Worm (Caenorhabditis elegans) whole organism, late embryonic: ENCODE results near the gene ctsa-4.2.

Experiments used
- F13H6.1 ChIP-seq: sonication (generic microtip); optimal IDR thresholded peaks from 2 replicates; lab custom pipeline; 2016; ENCODE audit warnings: missing genetic modification characterization, missing compliant biosample characterization
- K02D7.2 ChIP-seq: sonication (generic microtip); optimal IDR thresholded peaks from 2 replicates; lab custom pipeline; 2017; ENCODE audit warnings: mild to moderate bottlenecking, missing genetic modification characterization, missing compliant biosample characterization
- T23F11.4 ChIP-seq: fragments of 200-800 bp; sonication (Bioruptor generic); optimal IDR thresholded peaks from 2 replicates; lab custom pipeline; 2018; ENCODE audit warnings: mild to moderate bottlenecking, missing genetic modification characterization, missing compliant biosample characterization
- Y22D7AL.16 ChIP-seq: sonication (generic microtip); optimal IDR thresholded peaks from 2 replicates; lab custom pipeline; 2016; ENCODE audit warnings: missing genetic modification characterization, missing compliant biosample characterization
- ahr-1 ChIP-seq: sonication (generic microtip); optimal IDR thresholded peaks from 2 replicates; lab custom pipeline; 2016; ENCODE audit warnings: missing genetic modification characterization, missing compliant biosample characterization
- ama-1 ChIP-seq: fragments of 150-350 bp; optimal IDR thresholded peaks from 2 replicates; lab custom pipeline; 2014
- ceh-19 ChIP-seq: fragments of 200-800 bp; sonication (Bioruptor generic); optimal IDR thresholded peaks from 2 replicates; lab custom pipeline; 2018; ENCODE audit warnings: mild to moderate bottlenecking, missing genetic modification characterization, missing compliant biosample characterization
- ceh-22 ChIP-seq: sonication (generic microtip); optimal IDR thresholded peaks from 2 replicates; lab custom pipeline; 2017; ENCODE audit warnings: missing biosample characterization, missing genetic modification characterization
- ceh-30 ChIP-seq: fragments of 150-350 bp; optimal IDR thresholded peaks from 2 replicates; lab custom pipeline; 2014; ENCODE audit warnings: missing biosample characterization, missing genetic modification characterization
- ceh-31 ChIP-seq: sonication (generic microtip); optimal IDR thresholded peaks from 2 replicates; lab custom pipeline; 2016; ENCODE audit warnings: missing genetic modification characterization, missing compliant biosample characterization
- ceh-34 ChIP-seq: sonication (generic microtip); optimal IDR thresholded peaks from 2 replicates; lab custom pipeline; 2016; ENCODE audit warnings: mild to moderate bottlenecking, missing genetic modification characterization, missing compliant biosample characterization
- dmd-4 ChIP-seq: sonication (generic microtip); optimal IDR thresholded peaks from 2 replicates; lab custom pipeline; 2016; ENCODE audit warnings: borderline replicate concordance, missing genetic modification characterization, missing compliant biosample characterization
- dve-1 ChIP-seq: sonication (generic microtip); optimal IDR thresholded peaks from 2 replicates; lab custom pipeline; 2017; ENCODE audit warnings: antibody characterized with exemption, mild to moderate bottlenecking, missing genetic modification characterization, missing compliant biosample characterization
- elt-2 ChIP-seq: sonication (generic microtip); optimal IDR thresholded peaks from 2 replicates; lab custom pipeline; 2016; ENCODE audit warnings: missing genetic modification reagents, missing genetic modification characterization, missing compliant biosample characterization
- ets-4 ChIP-seq: sonication (generic microtip); optimal IDR thresholded peaks from 2 replicates; lab custom pipeline; 2016; ENCODE audit warnings: missing genetic modification characterization, missing compliant biosample characterization
- eyg-1 ChIP-seq: sonication (generic microtip); optimal IDR thresholded peaks from 2 replicates; lab custom pipeline; 2016; ENCODE audit warnings: missing genotype, missing genetic modification characterization, missing compliant biosample characterization
- fkh-6 ChIP-seq: sonication (generic microtip); optimal IDR thresholded peaks from 2 replicates; lab custom pipeline; 2016; ENCODE audit warnings: missing genetic modification characterization, missing compliant biosample characterization
- gmeb-2 ChIP-seq: sonication (generic microtip); optimal IDR thresholded peaks from 2 replicates; lab custom pipeline; 2016; ENCODE audit warnings: missing genetic modification characterization, inconsistent platforms, missing compliant biosample characterization
- hlh-13 ChIP-seq: fragments of 200-800 bp; sonication (Bioruptor generic); optimal IDR thresholded peaks from 2 replicates; lab custom pipeline; 2018; ENCODE audit warnings: mild to moderate bottlenecking, missing genetic modification characterization, missing compliant biosample characterization
- hlh-15 ChIP-seq: sonication (generic microtip); optimal IDR thresholded peaks from 2 replicates; lab custom pipeline; 2016; ENCODE audit warnings: missing genetic modification characterization, missing compliant biosample characterization
- hlh-30 ChIP-seq: sonication (generic microtip); optimal IDR thresholded peaks from 2 replicates; lab custom pipeline; 2017; ENCODE audit warnings: antibody characterized with exemption, missing genetic modification characterization, missing compliant biosample characterization; ENCODE audit not compliant: insufficient read depth
- hlh-6 ChIP-seq: sonication (generic microtip); optimal IDR thresholded peaks from 2 replicates; lab custom pipeline; 2016; ENCODE audit warnings: missing genotype, missing genetic modification characterization, missing compliant biosample characterization
- lim-6 ChIP-seq: sonication (generic microtip); optimal IDR thresholded peaks from 2 replicates; lab custom pipeline; 2016; ENCODE audit warnings: missing genetic modification characterization, missing compliant biosample characterization
- mec-3 ChIP-seq: sonication (generic microtip); optimal IDR thresholded peaks from 2 replicates; lab custom pipeline; 2016; ENCODE audit warnings: borderline replicate concordance, missing genetic modification characterization, missing compliant biosample characterization
- nfya-1 ChIP-seq: sonication (generic microtip); optimal IDR thresholded peaks from 2 replicates; lab custom pipeline; 2017; ENCODE audit warnings: missing genetic modification characterization, mild to moderate bottlenecking, missing compliant biosample characterization, antibody characterized with exemption, moderate library complexity
- nhr-11 ChIP-seq: fragments of 150-350 bp; optimal IDR thresholded peaks from 2 replicates; lab custom pipeline; 2014; ENCODE audit warnings: missing biosample characterization, missing genetic modification characterization
- nhr-232 ChIP-seq: sonication (generic microtip); optimal IDR thresholded peaks from 2 replicates; lab custom pipeline; 2016; ENCODE audit warnings: missing genetic modification characterization, missing compliant biosample characterization
- npax-4 ChIP-seq: sonication (generic microtip); optimal IDR thresholded peaks from 2 replicates; lab custom pipeline; 2016; ENCODE audit warnings: missing genetic modification characterization, missing compliant biosample characterization
- pag-3 ChIP-seq: sonication (generic microtip); optimal IDR thresholded peaks from 2 replicates; lab custom pipeline; 2016; ENCODE audit warnings: missing compliant biosample characterization, missing genetic modification characterization, borderline replicate concordance
- pha-2 ChIP-seq: sonication (generic microtip); optimal IDR thresholded peaks from 2 replicates; lab custom pipeline; 2017; ENCODE audit warnings: mild to moderate bottlenecking, missing genetic modification characterization, missing compliant biosample characterization
- pha-4 ChIP-seq: fragments of 150-350 bp; optimal IDR thresholded peaks from 2 replicates; lab custom pipeline; 2018; ENCODE audit warnings: missing biosample characterization, missing genetic modification reagents, missing genetic modification characterization
- ref-2 ChIP-seq: sonication (generic microtip); optimal IDR thresholded peaks from 2 replicates; lab custom pipeline; 2016; ENCODE audit warnings: missing genetic modification characterization, missing compliant biosample characterization
- tbx-2 ChIP-seq: sonication (generic microtip); optimal IDR thresholded peaks from 2 replicates; lab custom pipeline; 2016; ENCODE audit warnings: missing genetic modification characterization, missing compliant biosample characterization
- unc-42 ChIP-seq: sonication (generic microtip); optimal IDR thresholded peaks from 2 replicates; lab custom pipeline; 2016; ENCODE audit warnings: missing genotype, missing genetic modification characterization, missing compliant biosample characterization
- unc-55 ChIP-seq: sonication (generic microtip); optimal IDR thresholded peaks from 2 replicates; lab custom pipeline; 2017; ENCODE audit warnings: missing biosample characterization, missing genetic modification reagents, missing genetic modification characterization
- unc-86 ChIP-seq: sonication (generic microtip); optimal IDR thresholded peaks from 2 replicates; lab custom pipeline; 2016; ENCODE audit warnings: missing genetic modification characterization, missing compliant biosample characterization
- zip-5 ChIP-seq: sonication (generic microtip); optimal IDR thresholded peaks from 2 replicates; lab custom pipeline; 2016; ENCODE audit warnings: missing genetic modification characterization, missing compliant biosample characterization
- ztf-16 ChIP-seq: sonication (generic microtip); optimal IDR thresholded peaks from 2 replicates; lab custom pipeline; 2017; ENCODE audit warnings: missing genetic modification characterization, missing compliant biosample characterization

The ctsa-4.2 gene

DNA sequence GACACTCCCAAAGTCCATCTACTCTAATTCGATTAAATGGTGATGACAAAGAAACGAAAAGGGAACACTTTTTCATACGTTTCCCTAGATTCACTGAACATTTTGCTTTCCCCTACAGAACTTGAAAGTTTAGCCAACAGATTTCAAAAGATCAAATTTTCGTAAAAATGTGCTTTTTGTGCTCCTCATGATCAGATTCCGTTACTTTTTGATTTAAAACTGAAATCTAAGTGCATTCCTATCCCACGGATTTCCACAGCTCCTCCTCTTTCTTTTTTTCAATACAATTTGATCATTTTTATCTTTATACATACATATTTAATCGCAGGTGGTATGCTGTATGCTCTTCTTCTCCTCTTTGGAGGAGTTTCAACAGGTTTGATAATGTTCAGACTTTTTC, 24.8 kb upstream of the ctsa-4.2 start, which contains the start of gene ddo-3:
ddo-3 (plus strand) TSS at position 301 of the 400 bp plus-strand sequence.
- no peak for TF ChIP-seq ztf-16 (tag; lab: Kevin White, UChicago)
- TF ChIP-seq ahr-1, result no peak
- no peak for TF ChIP-seq tbx-2 (tag; lab: Kevin White, UChicago)
- TF ChIP-seq elt-2, result no peak
- no peak for TF ChIP-seq ceh-19 (GFP tag; lab: Kevin White, UChicago)
- no peak for TF ChIP-seq unc-55
- no peak for TF ChIP-seq unc-42 (tag; lab: Kevin White, UChicago)
- TF ChIP-seq lim-6 (tag; lab: Kevin White, UChicago), result no peak
- no peak for TF ChIP-seq zip-5 (tag; lab: Kevin White, UChicago)
- TF ChIP-seq hlh-15 (tag; lab: Kevin White, UChicago), result no peak
- no peak for TF ChIP-seq hlh-13 (GFP tag; lab: Kevin White, UChicago)
- no peak for TF ChIP-seq K02D7.2 (tag; lab: Kevin White, UChicago)
- TF ChIP-seq eyg-1 (tag; lab: Kevin White, UChicago), result no peak
- no peak for TF ChIP-seq F13H6.1 (tag; lab: Kevin White, UChicago)

- TF ChIP-seq pha-4 (tag; lab: Kevin White, UChicago), result no peak
- no peak for TF ChIP-seq hlh-13 (GFP tag; lab: Kevin White, UChicago)
- no peak for TF ChIP-seq gmeb-2
- no peak for TF ChIP-seq ceh-30 (tag; lab: Kevin White, UChicago)
- no peak for TF ChIP-seq ceh-22 (tag; lab: Kevin White, UChicago)
- TF ChIP-seq ceh-34, result no peak
- no peak for TF ChIP-seq Y22D7AL.16 (tag; lab: Kevin White, UChicago)
- no peak for TF ChIP-seq hlh-30 (tag; lab: Kevin White, UChicago)
- no peak for TF ChIP-seq nhr-11 (tag; lab: Kevin White, UChicago)
- TF ChIP-seq npax-4 (tag; lab: Kevin White, UChicago), result no peak
- TF ChIP-seq lim-6 (tag; lab: Kevin White, UChicago), result no peak
Observed at ce11 chrIII:6589499-6589898, 22.8 kb upstream of the ctsa-4.2 start.

DNA sequence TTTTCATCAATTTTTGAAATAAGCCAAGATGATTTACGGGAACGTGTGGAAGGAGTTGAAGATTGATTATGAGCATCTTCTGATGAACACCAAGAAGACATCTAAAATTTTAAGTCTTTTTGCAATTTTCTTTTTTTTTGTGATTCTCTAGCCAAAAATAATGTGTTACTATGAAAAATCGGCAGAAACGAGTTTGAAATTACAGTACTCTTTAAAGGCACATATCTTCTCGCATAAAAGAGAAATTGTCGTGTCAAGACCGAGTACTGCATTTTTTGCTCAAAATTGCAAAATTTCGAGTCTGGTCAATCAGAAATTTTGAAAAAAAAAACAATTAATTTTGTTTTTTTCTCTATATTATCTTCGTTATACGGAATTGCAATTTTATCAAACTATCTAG, 20.3 kb upstream of the ctsa-4.2 start, which contains the start of gene F20H11.1:
F20H11.1 (minus strand) TSS at position 101 of the 400 bp plus-strand sequence.
- TF ChIP-seq unc-86 (tag; lab: Kevin White, UChicago) (no peak), hlh-6 (tag; lab: Kevin White, UChicago) (no peak), T23F11.4 (GFP tag; lab: Kevin White, UChicago) (no peak), dmd-4 (tag; lab: Kevin White, UChicago) (no peak), ets-4 (no peak), Y22D7AL.16 (tag; lab: Kevin White, UChicago) (no peak), npax-4 (tag; lab: Kevin White, UChicago) (no peak), dve-1 (no peak), ceh-19 (GFP tag; lab: Kevin White, UChicago) (no peak), nhr-232 (no peak), ref-2 (no peak), mec-3 (tag; lab: Kevin White, UChicago) (no peak), hlh-30 (tag; lab: Kevin White, UChicago) (no peak)

DNA sequence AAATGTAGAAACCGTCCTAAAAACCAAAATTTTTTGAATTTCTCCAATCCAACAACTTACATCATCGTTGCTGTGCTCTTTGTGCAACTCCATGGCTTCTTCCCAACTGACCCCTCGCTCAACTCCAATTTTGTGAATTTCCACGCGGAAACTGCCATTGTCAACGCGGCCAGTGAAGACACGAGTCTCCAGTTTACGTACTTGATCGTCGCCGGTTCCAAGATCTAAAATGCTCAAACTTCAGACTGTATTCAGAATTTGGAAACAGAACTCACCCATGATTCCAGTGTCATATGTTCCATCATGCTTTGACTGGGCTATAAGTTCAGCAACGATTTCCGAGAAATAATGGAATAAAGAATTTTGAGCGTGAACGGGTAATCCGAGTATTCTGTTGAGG, 18.3 kb upstream of the ctsa-4.2 start:
- TF ChIP-seq ceh-19 (GFP tag; lab: Kevin White, UChicago) (no peak), nhr-232 (no peak), pag-3 (no peak), dve-1 (no peak), nfya-1 (no peak), hlh-6 (tag; lab: Kevin White, UChicago) (no peak), ama-1 (lab: Kevin White, UChicago) (no peak), F13H6.1 (tag; lab: Kevin White, UChicago) (no peak), tbx-2 (tag; lab: Kevin White, UChicago) (no peak), pha-2 (tag; lab: Kevin White, UChicago) (no peak), fkh-6 (tag; lab: Kevin White, UChicago) (no peak), ceh-31 (no peak), dmd-4 (tag; lab: Kevin White, UChicago) (no peak)
